Fruit fly (Drosophila melanogaster) S2 (cell line): ENCODE results near the gene CG44098.

Source experiments
- CG8478 ChIP-seq: fragments of >200 bp; optimal IDR thresholded peaks from 2 replicates; lab custom pipeline; 2018
- CTCF ChIP-seq, 2 experiments: fragments of >200 bp; optimal IDR thresholded peaks; 2 replicates each; lab custom pipeline; 2018

- TF ChIP-seq CG8478 (lab: Kevin White, UChicago) (no peak), CTCF (optimal IDR thresholded peaks at IDR 0.05; lab: Kevin White, UChicago) (no peak)
These were observed 11.6 kb downstream of the CG44098 start for dm6 chr3R:4761372-4761771.
